Worm (Caenorhabditis elegans) whole organism, early embryonic: Measurements from ENCODE around the gene nspc-9.

Experiments
- F13C5.2 ChIP-seq: sonication (generic microtip); optimal IDR thresholded peaks from 2 replicates; lab custom pipeline; 2017; ENCODE audit warnings: mild to moderate bottlenecking, missing genetic modification characterization, inconsistent platforms, missing compliant biosample characterization
- aly-1 ChIP-seq: sonication (generic microtip); optimal IDR thresholded peaks from 2 replicates; lab custom pipeline; 2016; ENCODE audit warnings: missing genetic modification characterization, missing compliant biosample characterization
- ama-1 ChIP-seq: fragments of 150-350 bp; optimal IDR thresholded peaks from 2 replicates; lab custom pipeline; 2014
- ceh-13 ChIP-seq: fragments of 200-800 bp; sonication (Bioruptor generic); optimal IDR thresholded peaks from 2 replicates; lab custom pipeline; 2018; ENCODE audit warnings: mild to moderate bottlenecking, missing genetic modification characterization, missing compliant biosample characterization
- ceh-36 ChIP-seq: sonication (generic microtip); optimal IDR thresholded peaks from 2 replicates; lab custom pipeline; 2016; ENCODE audit warnings: missing genetic modification characterization, inconsistent platforms, missing compliant biosample characterization
- flt-1 ChIP-seq: fragments of 200-800 bp; sonication (Bioruptor generic); IDR thresholded peaks from 2 replicates; pipeline ENCODE4 v1.3.6; 2022; ENCODE audit warnings: missing genetic modification characterization, missing compliant biosample characterization
- hmbx-1 ChIP-seq: sonication (generic microtip); optimal IDR thresholded peaks from 2 replicates; lab custom pipeline; 2016; ENCODE audit warnings: mild to moderate bottlenecking, missing genetic modification characterization, missing compliant biosample characterization
- hmg-4 ChIP-seq: fragments of 200-800 bp; sonication (Bioruptor generic); optimal IDR thresholded peaks from 2 replicates; lab custom pipeline; 2018; ENCODE audit warnings: mild to moderate bottlenecking, missing genetic modification characterization, missing compliant biosample characterization
- pes-1 ChIP-seq: fragments of 200-800 bp; sonication (Bioruptor generic); IDR thresholded peaks from 2 replicates; pipeline ENCODE4 v1.3.6; 2022; ENCODE audit warnings: missing genetic modification reagents, missing genetic modification characterization, missing compliant biosample characterization
- sea-1 ChIP-seq: fragments of 200-800 bp; sonication (Bioruptor generic); conservative IDR thresholded peaks from 2 replicates; pipeline ENCODE4 v1.3.6; 2022; ENCODE audit warnings: missing genetic modification characterization, missing compliant biosample characterization
- tbx-11 ChIP-seq: fragments of 200-800 bp; sonication (Bioruptor generic); IDR thresholded peaks from 2 replicates; pipeline ENCODE4 v1.3.6; 2022; ENCODE audit warnings: missing genetic modification characterization, missing compliant biosample characterization
- tbx-37 ChIP-seq: fragments of 200-800 bp; sonication (Bioruptor generic); conservative IDR thresholded peaks from 2 replicates; pipeline ENCODE4 v1.3.6; 2022; ENCODE audit warnings: missing genetic modification reagents, missing genetic modification characterization, missing compliant biosample characterization
- tra-4 ChIP-seq: sonication (generic microtip); optimal IDR thresholded peaks from 2 replicates; lab custom pipeline; 2017; ENCODE audit warnings: missing genetic modification characterization, missing compliant biosample characterization

DNA sequence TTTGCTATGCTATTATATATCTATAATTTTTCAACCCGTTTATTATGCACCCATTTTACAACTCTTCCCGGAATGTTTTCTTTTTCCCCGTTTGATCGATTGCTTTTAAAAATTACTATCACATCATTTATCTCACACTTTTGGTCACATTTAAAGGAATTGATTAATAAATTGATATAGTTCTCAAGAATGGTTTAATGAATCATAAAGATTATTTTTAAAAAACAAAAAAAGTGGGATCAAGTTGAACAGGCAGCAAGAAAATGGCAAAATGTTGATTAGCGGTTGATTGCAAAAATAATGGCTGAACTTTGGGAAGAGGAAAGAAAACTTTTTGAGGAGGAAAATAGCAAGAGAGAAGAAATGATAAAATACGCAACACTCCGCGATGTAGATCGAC is 43.3 kb downstream of the nspc-9 start, which contains the start of gene W06D11.5:
- TF ChIP-seq flt-1 (GFP tag; lab: Robert Waterston, UW) (no peak), tbx-11 (GFP tag; lab: Robert Waterston, UW) (no peak), hmbx-1 (tag; lab: Kevin White, UChicago) (no peak), ama-1 (lab: Kevin White, UChicago) (no peak), ceh-36 (tag; lab: Kevin White, UChicago) (no peak), tra-4 (tag; lab: Kevin White, UChicago) (no peak), F13C5.2 (tag; lab: Kevin White, UChicago) (no peak), pes-1 (GFP tag; lab: Robert Waterston, UW) (no peak), ceh-13 (no peak), sea-1 (no peak), hmg-4 (no peak), aly-1 (tag; lab: Kevin White, UChicago) (no peak), tbx-37 (no peak)
